Worm (Caenorhabditis elegans): Measurements from ENCODE around the gene Y43F8C.15.

DNA sequence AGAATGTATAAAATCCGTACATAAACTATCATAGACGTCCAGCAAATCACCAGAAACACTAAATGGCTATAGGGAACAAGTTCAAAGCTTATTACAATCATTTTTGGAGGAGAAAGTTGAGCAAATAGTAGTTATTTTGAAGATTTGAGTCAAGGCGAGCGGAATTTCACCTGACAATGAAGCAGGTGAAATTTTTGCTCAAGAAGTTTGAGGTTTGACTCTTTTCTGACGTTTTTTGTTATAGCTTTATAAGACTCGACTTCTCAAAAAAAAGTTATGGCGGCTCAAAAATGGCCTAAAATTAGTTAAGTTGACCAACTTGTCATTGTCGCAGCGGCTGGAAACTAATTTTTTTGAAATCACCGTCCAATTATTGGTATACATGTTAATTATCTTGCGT, 1.6 kb downstream of the Y43F8C.15 start, which contains the start of gene srv-3:
- no peak for TF ChIP-seq W03F9.2 (tag; optimal IDR thresholded peaks at IDR 0.05)
- no peak for TF ChIP-seq him-1 (tag; optimal IDR thresholded peaks at IDR 0.05)
- no peak for TF ChIP-seq dao-5 (tag; optimal IDR thresholded peaks at IDR 0.05)
